Worm (Caenorhabditis elegans) whole organism, L1 larva: ENCODE measurements around the gene idpp-13.

Experiments
- Y116A8C.19 ChIP-seq: sonication (generic microtip); optimal IDR thresholded peaks from 2 replicates; lab custom pipeline; 2016; ENCODE audit warnings: missing compliant biosample characterization, missing genetic modification characterization, borderline replicate concordance
- ama-1 ChIP-seq: fragments of 150-350 bp; optimal IDR thresholded peaks from 2 replicates; lab custom pipeline; 2014
- nhr-76 ChIP-seq: sonication (generic microtip); optimal IDR thresholded peaks from 2 replicates; lab custom pipeline; 2017; ENCODE audit warnings: missing biosample characterization, missing genetic modification characterization
- snpc-4 ChIP-seq: fragments of 150-350 bp; optimal IDR thresholded peaks from 2 replicates; lab custom pipeline; 2014; ENCODE audit warnings: missing biosample characterization, missing genetic modification characterization
- unc-130 ChIP-seq: fragments of 150-350 bp; optimal IDR thresholded peaks from 2 replicates; lab custom pipeline; 2017; ENCODE audit warnings: missing biosample characterization, missing genetic modification characterization, inconsistent platforms

ce11 chrIII:937961-938360 is 21.2 kb upstream of the idpp-13 start, which contains the start of gene fbxa-56:
- TF ChIP-seq unc-130 (tag; lab: Kevin White, UChicago) (no peak), ama-1 (lab: Kevin White, UChicago) (no peak), nhr-76 (tag; lab: Kevin White, UChicago) (no peak), snpc-4 (tag; lab: Kevin White, UChicago) (no peak), Y116A8C.19 (tag; lab: Kevin White, UChicago) (no peak)
